Fruit fly (Drosophila melanogaster): ENCODE measurements around the gene Nup153.

DNA sequence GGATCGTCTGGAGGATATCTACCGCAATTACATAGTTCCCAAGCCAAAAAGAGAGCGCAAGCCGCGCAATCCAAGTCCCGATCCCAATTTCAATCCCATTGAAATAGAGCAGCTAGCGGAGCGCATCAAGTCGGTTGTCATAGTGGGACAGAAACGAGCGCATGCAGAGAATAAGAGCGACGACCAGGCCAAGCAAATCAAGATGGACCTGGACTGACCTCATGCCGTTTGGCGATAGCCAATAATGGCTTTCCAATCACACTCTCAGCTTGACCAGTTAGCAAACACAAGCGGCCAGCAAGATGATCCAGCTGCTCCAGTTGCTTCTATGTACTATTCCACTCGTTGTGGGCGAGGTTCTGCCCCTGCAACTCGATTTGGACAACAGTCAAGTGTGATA is 52.6 kb downstream of the Nup153 start:
- no peak for TF ChIP-seq CG8478 (optimal IDR thresholded peaks at IDR 0.05)
- no peak for TF ChIP-seq psq (optimal IDR thresholded peaks at IDR 0.05)

Measured in whole organism.